Worm (Caenorhabditis elegans) whole organism, L4/young adult: ENCODE data around the gene hsd-2.

Experiments
- dao-5 ChIP-seq: sonication (generic microtip); optimal IDR thresholded peaks from 2 replicates; lab custom pipeline; 2016; ENCODE audit warnings: missing genotype, missing genetic modification characterization, moderate library complexity, missing compliant biosample characterization
- him-1 ChIP-seq: sonication (generic microtip); optimal IDR thresholded peaks from 2 replicates; lab custom pipeline; 2016; ENCODE audit warnings: missing genotype, missing genetic modification reagents, missing genetic modification characterization, missing compliant biosample characterization

DNA sequence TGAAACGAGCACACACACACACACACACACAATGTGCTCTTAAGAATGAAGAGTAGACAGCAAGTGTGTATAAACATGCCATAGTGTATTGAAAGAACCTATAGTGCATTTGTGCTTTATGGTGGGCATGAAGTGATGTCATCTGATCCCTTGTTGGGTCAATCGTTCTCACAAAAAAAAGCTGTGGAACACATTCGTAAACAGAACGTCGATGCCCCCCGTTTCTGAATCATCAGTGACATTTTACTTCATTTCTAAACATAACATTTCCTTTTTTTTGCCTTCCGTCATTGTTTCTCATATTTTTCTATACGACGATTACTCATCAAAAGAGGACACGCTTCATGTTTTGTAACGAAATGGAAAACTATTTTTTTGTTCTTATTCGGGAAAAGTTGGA lies 46.1 kb upstream of the hsd-2 start:
- TF ChIP-seq dao-5 (tag; lab: Kevin White, UChicago) (no peak), him-1 (tag; lab: Kevin White, UChicago) (no peak)
